Worm (Caenorhabditis elegans): ENCODE results near the gene clec-190.

DNA sequence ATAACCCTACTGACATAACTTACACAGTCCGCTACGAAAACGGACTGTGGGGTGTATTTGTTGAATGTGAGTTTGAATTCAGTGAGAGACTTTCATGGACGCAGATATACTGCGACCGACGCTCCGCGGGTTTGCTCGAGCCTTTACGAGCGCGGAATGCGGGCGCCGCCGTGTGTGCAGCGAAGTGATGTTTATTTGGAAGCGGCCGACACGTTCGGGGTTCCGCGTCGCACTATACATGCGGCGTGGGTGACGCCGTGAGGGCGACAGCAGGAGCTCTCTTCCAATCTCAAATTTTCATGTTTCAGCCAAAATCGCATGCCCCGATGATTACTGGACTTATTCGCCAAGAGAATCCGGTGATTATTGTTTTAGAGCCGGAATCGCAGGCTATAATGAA lies 6.7 kb downstream of the clec-190 start:
- TF ChIP-seq unc-62 (GFP tag; optimal IDR thresholded peaks at IDR 0.05) (no peak), ceh-9 (tag; optimal IDR thresholded peaks at IDR 0.05) (no peak), lin-15B (tag; optimal IDR thresholded peaks at IDR 0.05) (no peak), hmg-11 (tag; optimal IDR thresholded peaks at IDR 0.05) (no peak), fkh-10 (GFP tag; optimal IDR thresholded peaks at IDR 0.05) (no peak), lin-39 (tag; optimal IDR thresholded peaks at IDR 0.05) (no peak), nhr-11 (tag; optimal IDR thresholded peaks at IDR 0.05) (no peak), fos-1 (tag; optimal IDR thresholded peaks at IDR 0.05) (no peak), aly-2 (tag; optimal IDR thresholded peaks at IDR 0.05) (no peak), mdl-1 (tag; optimal IDR thresholded peaks at IDR 0.05) (no peak), ceh-16 (tag; optimal IDR thresholded peaks at IDR 0.05) (no peak), daf-12 (tag; optimal IDR thresholded peaks at IDR 0.05) (no peak)
